Fruit fly (Drosophila melanogaster) whole organism, embryonic: ENCODE results near the gene nAChRalpha3.

ENCODE experiments used
- Aef1 ChIP-seq: fragments of 200-800 bp; sonication (Bioruptor generic); IDR thresholded peaks from 3 replicates; pipeline ENCODE4 v1.3.6; 2022; ENCODE audit warnings: missing biosample characterization, missing genetic modification characterization
- Atf3 ChIP-seq: fragments of 200-800 bp; sonication (Bioruptor generic); optimal IDR thresholded peaks from 3 replicates; lab custom pipeline; 2016; ENCODE audit warnings: missing biosample characterization, missing genetic modification characterization
- Bgb ChIP-seq: fragments of 200-800 bp; sonication (Bioruptor generic); IDR thresholded peaks from 2 replicates; pipeline ENCODE4 v1.3.6; 2022; ENCODE audit warnings: missing biosample characterization, missing genetic modification characterization; ENCODE audit not compliant: partially characterized antibody
- CG10462 ChIP-seq: fragments of 200-800 bp; sonication (Bioruptor generic); optimal IDR thresholded peaks from 2 replicates; lab custom pipeline; 2016; ENCODE audit warnings: missing biosample characterization, missing genetic modification characterization
- CG12155 ChIP-seq: fragments of 200-800 bp; sonication (Bioruptor generic); optimal IDR thresholded peaks from 3 replicates; lab custom pipeline; 2016; ENCODE audit warnings: missing biosample characterization, missing genetic modification characterization
- CG12769 ChIP-seq: fragments of 200-800 bp; sonication (Bioruptor generic); optimal IDR thresholded peaks from 2 replicates; lab custom pipeline; 2019; ENCODE audit warnings: missing biosample characterization, mild to moderate bottlenecking, missing genetic modification characterization, moderate library complexity
- CG12942 ChIP-seq: fragments of 200-800 bp; sonication (Bioruptor generic); optimal IDR thresholded peaks from 3 replicates; lab custom pipeline; 2016; ENCODE audit warnings: missing biosample characterization, missing genetic modification characterization
- CG14014 ChIP-seq: fragments of 200-800 bp; sonication (Bioruptor generic); IDR thresholded peaks from 2 replicates; pipeline ENCODE4 v1.3.6; 2022; ENCODE audit warnings: missing biosample characterization, missing genetic modification characterization
- CG14965 ChIP-seq: fragments of 200-800 bp; sonication (Bioruptor generic); optimal IDR thresholded peaks from 2 replicates; lab custom pipeline; 2016; ENCODE audit warnings: missing biosample characterization, missing genetic modification characterization, borderline replicate concordance
- CG17186 ChIP-seq: fragments of 200-800 bp; sonication (Bioruptor generic); optimal IDR thresholded peaks from 3 replicates; lab custom pipeline; 2017; ENCODE audit warnings: missing biosample characterization, missing genetic modification reagents, missing genetic modification characterization
- CG17361 ChIP-seq: fragments of 200-800 bp; sonication (Bioruptor generic); IDR thresholded peaks from 3 replicates; pipeline ENCODE4 v1.3.6; 2022; ENCODE audit warnings: missing biosample characterization, missing genetic modification characterization
- CG17568 ChIP-seq: fragments of 200-800 bp; sonication (Bioruptor generic); optimal IDR thresholded peaks from 2 replicates; lab custom pipeline; 2018; ENCODE audit warnings: missing biosample characterization, mild to moderate bottlenecking, missing genetic modification characterization, moderate library complexity
- CG17912 ChIP-seq: fragments of 200-800 bp; sonication (Bioruptor generic); optimal IDR thresholded peaks from 2 replicates; lab custom pipeline; 2018; ENCODE audit warnings: missing biosample characterization, mild to moderate bottlenecking, missing genetic modification characterization
- CG18262 ChIP-seq: fragments of 200-800 bp; optimal IDR thresholded peaks from 3 replicates; lab custom pipeline; 2019; ENCODE audit warnings: missing biosample characterization, mild to moderate bottlenecking, missing genetic modification characterization, moderate library complexity
- CG2199 ChIP-seq: fragments of 200-800 bp; sonication (Bioruptor generic); IDR thresholded peaks from 3 replicates; pipeline ENCODE4 v1.3.6; 2022; ENCODE audit warnings: missing biosample characterization, missing genetic modification characterization
- CG34422 ChIP-seq: fragments of 200-800 bp; sonication (Bioruptor generic); IDR thresholded peaks from 3 replicates; pipeline ENCODE4 v1.3.6; 2022; ENCODE audit warnings: missing biosample characterization, missing genetic modification characterization
- CG7357 ChIP-seq: fragments of 200-800 bp; sonication (Bioruptor generic); IDR thresholded peaks from 3 replicates; pipeline ENCODE4 v1.3.6; 2022; ENCODE audit warnings: missing biosample characterization, missing genetic modification characterization
- CG9437 ChIP-seq: fragments of 200-800 bp; sonication (Bioruptor generic); optimal IDR thresholded peaks from 2 replicates; lab custom pipeline; 2018; ENCODE audit warnings: missing biosample characterization, mild to moderate bottlenecking, missing genetic modification characterization
- CG9797 ChIP-seq: fragments of 200-800 bp; sonication (Bioruptor generic); optimal IDR thresholded peaks from 3 replicates; lab custom pipeline; 2018; ENCODE audit warnings: missing biosample characterization, mild to moderate bottlenecking, missing genetic modification characterization
- CG9876 ChIP-seq: fragments of 200-800 bp; sonication (Bioruptor generic); optimal IDR thresholded peaks from 2 replicates; lab custom pipeline; 2016; ENCODE audit warnings: missing biosample characterization, missing genetic modification characterization
- Camta ChIP-seq: fragments of 200-800 bp; sonication (Bioruptor generic); optimal IDR thresholded peaks from 2 replicates; lab custom pipeline; 2016; ENCODE audit warnings: missing biosample characterization, missing genetic modification characterization
- D19A ChIP-seq: fragments of 200-800 bp; optimal IDR thresholded peaks from 3 replicates; lab custom pipeline; 2019; ENCODE audit warnings: missing biosample characterization, mild to moderate bottlenecking, missing genetic modification characterization, moderate library complexity
- Dip3 ChIP-seq: fragments of 200-800 bp; sonication (Bioruptor generic); optimal IDR thresholded peaks from 3 replicates; lab custom pipeline; 2016; ENCODE audit warnings: missing biosample characterization, missing genetic modification characterization
- ERR ChIP-seq: fragments of 200-800 bp; sonication (Bioruptor generic); optimal IDR thresholded peaks from 2 replicates; lab custom pipeline; 2016; ENCODE audit warnings: missing biosample characterization, missing genetic modification characterization
- Hand ChIP-seq: fragments of 200-800 bp; sonication (Bioruptor generic); optimal IDR thresholded peaks from 2 replicates; lab custom pipeline; 2017; ENCODE audit warnings: mild to moderate bottlenecking, missing biosample characterization, missing genetic modification reagents, missing genetic modification characterization
- Hmx ChIP-seq: fragments of 200-800 bp; sonication (Bioruptor generic); optimal IDR thresholded peaks from 2 replicates; lab custom pipeline; 2016; ENCODE audit warnings: missing biosample characterization, missing genetic modification characterization
- Jarid2 ChIP-seq: fragments of 200-800 bp; sonication (Bioruptor generic); optimal IDR thresholded peaks from 3 replicates; lab custom pipeline; 2017; ENCODE audit warnings: mild to moderate bottlenecking, missing biosample characterization, missing genetic modification reagents, missing genetic modification characterization
- Mes4 ChIP-seq: fragments of 200-800 bp; sonication (Bioruptor generic); optimal IDR thresholded peaks from 2 replicates; lab custom pipeline; 2016; ENCODE audit warnings: missing biosample characterization, missing genetic modification characterization
- Mrtf ChIP-seq: fragments of 200-800 bp; sonication (Bioruptor generic); IDR thresholded peaks from 3 replicates; pipeline ENCODE4 v1.3.6; 2022; ENCODE audit warnings: missing biosample characterization, missing genetic modification characterization
- NC2β ChIP-seq: fragments of 200-800 bp; sonication (Bioruptor generic); optimal IDR thresholded peaks from 2 replicates; lab custom pipeline; 2016; ENCODE audit warnings: missing biosample characterization, missing genetic modification characterization
- Oli ChIP-seq: fragments of 200-800 bp; sonication (Bioruptor generic); optimal IDR thresholded peaks from 2 replicates; lab custom pipeline; 2018; ENCODE audit warnings: missing biosample characterization, mild to moderate bottlenecking, missing genetic modification characterization, moderate library complexity
- Rfx ChIP-seq: fragments of 200-800 bp; sonication (Bioruptor generic); IDR thresholded peaks from 2 replicates; pipeline ENCODE4 v1.3.6; 2022; ENCODE audit warnings: missing biosample characterization, missing genetic modification characterization
- Sry-δ ChIP-seq: fragments of 200-800 bp; sonication (Bioruptor generic); optimal IDR thresholded peaks from 2 replicates; lab custom pipeline; 2016; ENCODE audit warnings: missing biosample characterization, missing genetic modification characterization
- Trl ChIP-seq, 3 experiments: fragments of >200 bp in 2 of 3; fragments of 200-800 bp in 1 of 3; sonication (Bioruptor generic) in 1 of 3; optimal IDR thresholded peaks; 2 replicates in 1 of 3; 3 replicates in 2 of 3; lab custom pipeline; 2016 to 2017; ENCODE audit warnings: missing biosample characterization in 1 of 3, missing genetic modification characterization in 1 of 3
- al ChIP-seq: fragments of 200-800 bp; sonication (Bioruptor generic); IDR thresholded peaks from 2 replicates; pipeline ENCODE4 v1.3.6; 2022; ENCODE audit warnings: missing biosample characterization, missing genetic modification characterization
- caup ChIP-seq: fragments of 200-800 bp; sonication (Bioruptor generic); optimal IDR thresholded peaks from 3 replicates; lab custom pipeline; 2017; ENCODE audit warnings: missing biosample characterization, mild to moderate bottlenecking, missing genetic modification characterization, moderate library complexity; ENCODE audit not compliant: severe bottlenecking
- chif ChIP-seq, 2 experiments: fragments of 200-800 bp; sonication (Bioruptor generic); optimal IDR thresholded peaks; 3 replicates each; lab custom pipeline; 2016; ENCODE audit warnings: missing biosample characterization in 2 of 2, missing genetic modification characterization in 2 of 2
- cwo ChIP-seq: fragments of 200-800 bp; sonication (Bioruptor generic); optimal IDR thresholded peaks from 3 replicates; lab custom pipeline; 2017; ENCODE audit warnings: missing biosample characterization, missing genetic modification characterization, mild to moderate bottlenecking, moderate library complexity, missing genetic modification reagents
- dmrt99B ChIP-seq: fragments of 200-800 bp; sonication (Bioruptor generic); optimal IDR thresholded peaks from 2 replicates; lab custom pipeline; 2018; ENCODE audit warnings: missing biosample characterization, mild to moderate bottlenecking, missing genetic modification characterization, moderate library complexity
- ewg ChIP-seq: fragments of 200-800 bp; sonication (Bioruptor generic); optimal IDR thresholded peaks from 3 replicates; lab custom pipeline; 2017; ENCODE audit warnings: mild to moderate bottlenecking, missing biosample characterization, missing genetic modification reagents, missing genetic modification characterization
- hth ChIP-seq: fragments of >200 bp; optimal IDR thresholded peaks from 2 replicates; lab custom pipeline; 2017; ENCODE audit warnings: inconsistent platforms
- maf-S ChIP-seq: fragments of 200-800 bp; sonication (Bioruptor generic); optimal IDR thresholded peaks from 2 replicates; lab custom pipeline; 2016; ENCODE audit warnings: missing biosample characterization, missing genetic modification characterization
- nau ChIP-seq: fragments of 200-800 bp; sonication (Bioruptor generic); optimal IDR thresholded peaks from 3 replicates; lab custom pipeline; 2017; ENCODE audit warnings: missing biosample characterization, mild to moderate bottlenecking, missing genetic modification characterization, missing genetic modification reagents
- pita ChIP-seq: fragments of 200-800 bp; sonication (Bioruptor generic); optimal IDR thresholded peaks from 2 replicates; lab custom pipeline; 2017; ENCODE audit warnings: missing biosample characterization, mild to moderate bottlenecking, missing genetic modification characterization
- prd ChIP-seq, 3 experiments: fragments of >200 bp in 2 of 3; fragments of 200-800 bp in 1 of 3; sonication (Bioruptor generic) in 1 of 3; optimal IDR thresholded peaks in 2 of 3; IDR thresholded peaks in 1 of 3; 2 replicates in 2 of 3; 3 replicates in 1 of 3; pipeline versions ENCODE4 v1.3.6 to Lab custom; 2017 to 2022; ENCODE audit warnings: missing biosample characterization in 1 of 3, missing genetic modification characterization in 1 of 3
- scrt ChIP-seq: fragments of 200-800 bp; sonication (Bioruptor generic); optimal IDR thresholded peaks from 2 replicates; lab custom pipeline; 2018; ENCODE audit warnings: missing biosample characterization, mild to moderate bottlenecking, missing genetic modification characterization, moderate library complexity
- slp2 ChIP-seq: fragments of 200-800 bp; sonication (Bioruptor generic); optimal IDR thresholded peaks from 2 replicates; lab custom pipeline; 2016; ENCODE audit warnings: missing biosample characterization, missing genetic modification characterization
- trem ChIP-seq: fragments of 200-800 bp; optimal IDR thresholded peaks from 3 replicates; lab custom pipeline; 2019; ENCODE audit warnings: missing biosample characterization, mild to moderate bottlenecking, missing genetic modification characterization, moderate library complexity
- wdn ChIP-seq: fragments of 200-800 bp; sonication (Bioruptor generic); IDR thresholded peaks from 2 replicates; pipeline ENCODE4 v1.3.6; 2022; ENCODE audit warnings: missing biosample characterization, missing genetic modification characterization
- zen ChIP-seq: fragments of 200-800 bp; sonication (Bioruptor generic); optimal IDR thresholded peaks from 3 replicates; lab custom pipeline; 2018; ENCODE audit warnings: missing biosample characterization, mild to moderate bottlenecking, missing genetic modification characterization, moderate library complexity
- zfh2 ChIP-seq: fragments of 200-800 bp; sonication (Bioruptor generic); optimal IDR thresholded peaks from 2 replicates; lab custom pipeline; 2016; ENCODE audit warnings: missing biosample characterization, missing genetic modification characterization

Gene nAChRalpha3

dm6 chrX:8233167-8233566 is 133.8 kb downstream of the nAChRalpha3 start (continued):
- TF ChIP-seq Bgb (GFP tag; lab: Robert Waterston, UW) (no peak), NC2β (GFP tag; lab: Kevin White, UChicago) (no peak), CG9797 (GFP tag; lab: Kevin White, UChicago) (no peak), Atf3 (GFP tag; lab: Kevin White, UChicago) (no peak), Hand (GFP tag; lab: Kevin White, UChicago) (peak; percentile 28), chif (GFP tag; optimal IDR thresholded peaks at IDR 0.05; lab: Kevin White, UChicago) (no peak), CG12155 (GFP tag; lab: Kevin White, UChicago) (no peak), zfh2 (peak; percentile 41), cwo (GFP tag; lab: Kevin White, UChicago) (peak; percentile 33), pita (GFP tag; lab: Kevin White, UChicago) (no peak), CG18262 (tag; lab: Kevin White, UChicago) (no peak), CG2199 (no peak), CG17912 (GFP tag; lab: Kevin White, UChicago) (no peak), CG12769 (tag; lab: Kevin White, UChicago) (peak; percentile 37), dmrt99B (tag; lab: Kevin White, UChicago) (peak; percentile 3), ewg (GFP tag; lab: Kevin White, UChicago) (no peak), CG7357 (GFP tag; lab: Robert Waterston, UW) (no peak), slp2 (GFP tag; lab: Kevin White, UChicago) (no peak), CG10462 (GFP tag; lab: Kevin White, UChicago) (no peak), Sry-δ (GFP tag; lab: Kevin White, UChicago) (no peak), D19A (tag; lab: Kevin White, UChicago) (no peak), CG34422 (GFP tag; lab: Robert Waterston, UW) (no peak), Mrtf (GFP tag; lab: Robert Waterston, UW) (no peak), CG9876 (GFP tag; lab: Kevin White, UChicago) (no peak), scrt (no peak), Aef1 (GFP tag; lab: Robert Waterston, UW) (peak; percentile 20; the same call in 1 of the 3 replicates), Jarid2 (GFP tag; lab: Kevin White, UChicago) (no peak), zen (no peak), CG14014 (GFP tag; lab: Robert Waterston, UW) (no peak), caup (GFP tag; lab: Kevin White, UChicago) (peak; percentile 26), prd (optimal IDR thresholded peaks at IDR 0.05; lab: Kevin White, UChicago) (no peak), prd (GFP tag; IDR thresholded peaks at IDR 0.05; lab: Robert Waterston, UW) (no peak), CG17361 (GFP tag; lab: Robert Waterston, UW) (no peak), Trl (optimal IDR thresholded peaks at IDR 0.05; lab: Kevin White, UChicago) (no peak), Trl (GFP tag; optimal IDR thresholded peaks at IDR 0.05; lab: Kevin White, UChicago) (no peak), CG12942 (no peak), Camta (GFP tag; lab: Kevin White, UChicago) (no peak), CG14965 (GFP tag; lab: Kevin White, UChicago) (no peak), hth (lab: Kevin White, UChicago) (no peak), al (peak; percentile 22; the same call in 1 of the 2 replicates), Hmx (no peak), trem (no peak), CG9437 (no peak), CG17186 (GFP tag; lab: Kevin White, UChicago) (no peak), CG17568 (peak; percentile 21), ERR (GFP tag; lab: Kevin White, UChicago) (no peak), Oli (no peak), Dip3 (peak; percentile 29), maf-S (GFP tag; lab: Kevin White, UChicago) (no peak), Rfx (GFP tag; lab: Robert Waterston, UW) (peak; percentile 73), Mes4 (no peak), nau (GFP tag; lab: Kevin White, UChicago) (no peak), wdn (GFP tag; lab: Robert Waterston, UW) (no peak)
